Worm (Caenorhabditis elegans): ENCODE measurements around the gene nhr-30.
A peak's percentile ranks its signal among the peaks of the same experiment; 100 is the strongest.

Gene nhr-30

ce11 chrV:9085845-9086244 is 40.9 kb downstream of the nhr-30 start:
- peak; percentile 16 for TF ChIP-seq crh-2 (tag; optimal IDR thresholded peaks at IDR 0.05)
- no peak for TF ChIP-seq nhr-11 (tag; optimal IDR thresholded peaks at IDR 0.05)
- peak; percentile 71 for TF ChIP-seq nhr-21 (tag; optimal IDR thresholded peaks at IDR 0.05)
- TF ChIP-seq elt-1 (tag; optimal IDR thresholded peaks at IDR 0.05), result no peak
- peak in 1 of 2 experiments; percentile 7 for TF ChIP-seq mdl-1 (tag; optimal IDR thresholded peaks at IDR 0.05)
- TF ChIP-seq ceh-82 (tag; optimal IDR thresholded peaks at IDR 0.05), result no peak
- TF ChIP-seq nhr-129 (tag; optimal IDR thresholded peaks at IDR 0.05), result no peak
- TF ChIP-seq nhr-25 (tag; optimal IDR thresholded peaks at IDR 0.05), result peak; percentile 63
- no peak for TF ChIP-seq lin-13 (GFP tag; optimal IDR thresholded peaks at IDR 0.05)
- no peak for TF ChIP-seq snpc-4 (tag; optimal IDR thresholded peaks at IDR 0.05)
- TF ChIP-seq nhr-77 (tag; optimal IDR thresholded peaks at IDR 0.05), result no peak
- TF ChIP-seq sma-3 (GFP tag; optimal IDR thresholded peaks at IDR 0.05), result peak; percentile 92
- TF ChIP-seq egl-27 (tag; optimal IDR thresholded peaks at IDR 0.05), result peak; percentile 24
- no peak for TF ChIP-seq Y55F3AM.14 (GFP tag; optimal IDR thresholded peaks at IDR 0.05)
- no peak for TF ChIP-seq ztf-4 (tag; optimal IDR thresholded peaks at IDR 0.05)
- no peak for TF ChIP-seq zag-1 (tag; optimal IDR thresholded peaks at IDR 0.05)
- TF ChIP-seq fos-1 (tag; optimal IDR thresholded peaks at IDR 0.05), result peak; percentile 76
- peak; percentile 56 for TF ChIP-seq sma-9 (GFP tag; optimal IDR thresholded peaks at IDR 0.05)
- no peak for TF ChIP-seq sma-9 (tag; optimal IDR thresholded peaks at IDR 0.05)
- TF ChIP-seq unc-55 (GFP tag; optimal IDR thresholded peaks at IDR 0.05), result no peak
- TF ChIP-seq nhr-12 (tag; optimal IDR thresholded peaks at IDR 0.05), result no peak
- no peak for TF ChIP-seq ztf-11 (tag; optimal IDR thresholded peaks at IDR 0.05)
- no peak for TF ChIP-seq elt-3 (tag; optimal IDR thresholded peaks at IDR 0.05)
- TF ChIP-seq blmp-1 (tag; optimal IDR thresholded peaks at IDR 0.05; ENCODE audit: insufficient read depth), result no peak
- no peak for TF ChIP-seq ceh-16 (tag; optimal IDR thresholded peaks at IDR 0.05)

- TF ChIP-seq C34F6.9 (tag; optimal IDR thresholded peaks at IDR 0.05), result peak; percentile 47
- peak; percentile 96 for TF ChIP-seq ama-1 (optimal IDR thresholded peaks at IDR 0.05)
- no peak for TF ChIP-seq dmd-4 (tag; optimal IDR thresholded peaks at IDR 0.05)
Measured at ce11 chrV:9088758-9089157, 43.8 kb downstream of the nhr-30 start.

- peak; percentile 18 for TF ChIP-seq snpc-4 (tag; optimal IDR thresholded peaks at IDR 0.05)
Measured at ce11 chrV:9090824-9091798, 46.1 kb downstream of the nhr-30 start.

- TF ChIP-seq nhr-25 (tag; optimal IDR thresholded peaks at IDR 0.05) (no peak), skn-1 (tag; optimal IDR thresholded peaks at IDR 0.05) (no peak), lsy-2 (tag; optimal IDR thresholded peaks at IDR 0.05) (peak in 1 of 2 experiments; percentile 4), sma-9 (GFP tag; optimal IDR thresholded peaks at IDR 0.05) (peak; percentile 28), sma-9 (tag; optimal IDR thresholded peaks at IDR 0.05) (no peak), nhr-129 (tag; optimal IDR thresholded peaks at IDR 0.05) (peak; percentile 24), nhr-23 (tag; optimal IDR thresholded peaks at IDR 0.05) (no peak), unc-55 (GFP tag; optimal IDR thresholded peaks at IDR 0.05) (peak; percentile 53), lin-39 (tag; optimal IDR thresholded peaks at IDR 0.05) (no peak), zag-1 (tag; optimal IDR thresholded peaks at IDR 0.05) (peak; percentile 53), C34F6.9 (tag; optimal IDR thresholded peaks at IDR 0.05) (peak; percentile 40)
Measured at ce11 chrV:9092209-9092608, 47.2 kb downstream of the nhr-30 start, which contains the start of gene T27E4.1. TSS of gene T27E4.1 (plus strand) at chrV:9092345.

- TF ChIP-seq unc-39 (tag; optimal IDR thresholded peaks at IDR 0.05) (no peak), ztf-11 (tag; optimal IDR thresholded peaks at IDR 0.05) (no peak), mdl-1 (tag; optimal IDR thresholded peaks at IDR 0.05) (peak in 1 of 2 experiments; percentile 39), ceh-16 (tag; optimal IDR thresholded peaks at IDR 0.05) (no peak), C34F6.9 (tag; optimal IDR thresholded peaks at IDR 0.05) (peak; percentile 68), ceh-82 (tag; optimal IDR thresholded peaks at IDR 0.05) (no peak), elt-3 (tag; optimal IDR thresholded peaks at IDR 0.05) (no peak), sma-9 (GFP tag; optimal IDR thresholded peaks at IDR 0.05) (peak; percentile 96), sma-9 (tag; optimal IDR thresholded peaks at IDR 0.05) (no peak), fos-1 (tag; optimal IDR thresholded peaks at IDR 0.05) (no peak), Y55F3AM.14 (GFP tag; optimal IDR thresholded peaks at IDR 0.05) (peak; percentile 48), dmd-4 (tag; optimal IDR thresholded peaks at IDR 0.05) (no peak), nhr-23 (tag; optimal IDR thresholded peaks at IDR 0.05) (no peak), alr-1 (tag; optimal IDR thresholded peaks at IDR 0.05) (no peak), nhr-25 (tag; optimal IDR thresholded peaks at IDR 0.05) (peak; percentile 5), ZK546.5 (tag; optimal IDR thresholded peaks at IDR 0.05) (no peak), elt-1 (tag; optimal IDR thresholded peaks at IDR 0.05) (no peak), lsy-2 (tag; optimal IDR thresholded peaks at IDR 0.05) (peak in 1 of 2 experiments; percentile 72), sem-4 (tag; optimal IDR thresholded peaks at IDR 0.05) (no peak), blmp-1 (tag; optimal IDR thresholded peaks at IDR 0.05; ENCODE audit: insufficient read depth) (no peak), R02D3.7 (tag; optimal IDR thresholded peaks at IDR 0.05) (no peak), nhr-129 (tag; optimal IDR thresholded peaks at IDR 0.05) (peak; percentile 93), snpc-4 (tag; optimal IDR thresholded peaks at IDR 0.05) (peak; percentile 35), peb-1 (tag; optimal IDR thresholded peaks at IDR 0.05) (no peak), lin-13 (GFP tag; optimal IDR thresholded peaks at IDR 0.05) (no peak), crh-2 (tag; optimal IDR thresholded peaks at IDR 0.05) (peak; percentile 81), zag-1 (tag; optimal IDR thresholded peaks at IDR 0.05) (no peak), ama-1 (optimal IDR thresholded peaks at IDR 0.05) (peak; percentile 46), nhr-12 (tag; optimal IDR thresholded peaks at IDR 0.05) (no peak), aly-2 (tag; optimal IDR thresholded peaks at IDR 0.05) (no peak)
Measured at ce11 chrV:9094060-9094628, 49.2 kb downstream of the nhr-30 start.
